Worm (Caenorhabditis elegans) whole organism, young adult: ENCODE measurements around the gene col-99.

Experiments
- Y53G8AR.9 ChIP-seq: fragments of 200-800 bp; sonication (Bioruptor generic); conservative IDR thresholded peaks from 2 replicates; pipeline ENCODE4 v1.3.6; 2022; ENCODE audit warnings: missing genetic modification reagents, missing genetic modification characterization, missing compliant biosample characterization
- ama-1 ChIP-seq, 3 experiments: fragments of 150-350 bp in 1 of 3; sonication (generic microtip) in 2 of 3; optimal IDR thresholded peaks; 2 replicates each; lab custom pipeline; 2014 to 2018; ENCODE audit warnings: missing biosample characterization in 2 of 3, missing genetic modification characterization in 2 of 3, missing genetic modification reagents in 2 of 3
- attf-6 ChIP-seq: fragments of 200-800 bp; sonication (Bioruptor generic); IDR thresholded peaks from 2 replicates; pipeline ENCODE4 v1.3.6; 2022; ENCODE audit warnings: missing genetic modification reagents, missing genetic modification characterization, missing compliant biosample characterization
- dpl-1 ChIP-seq: fragments of 150-350 bp; optimal IDR thresholded peaks from 2 replicates; lab custom pipeline; 2014; ENCODE audit warnings: missing biosample characterization, missing genetic modification reagents, missing genetic modification characterization
- ekl-4 ChIP-seq: fragments of 200-800 bp; sonication (Bioruptor generic); IDR thresholded peaks from 2 replicates; pipeline ENCODE4 v1.3.6; 2022; ENCODE audit warnings: missing genetic modification reagents, missing genetic modification characterization, missing compliant biosample characterization
- let-526 ChIP-seq: fragments of 200-800 bp; sonication (Bioruptor generic); IDR thresholded peaks from 2 replicates; pipeline ENCODE4 v1.3.6; 2022; ENCODE audit warnings: missing genetic modification reagents, missing genetic modification characterization, missing compliant biosample characterization
- pha-4 ChIP-seq: fragments of 150-350 bp; sonication (generic microtip); optimal IDR thresholded peaks from 2 replicates; lab custom pipeline; 2014; ENCODE audit warnings: missing biosample characterization, missing genetic modification reagents, missing genetic modification characterization
- snpc-4 ChIP-seq, 5 experiments: fragments of 150-350 bp in 1 of 5; sonication (generic microtip) in 4 of 5; optimal IDR thresholded peaks; 2 replicates each; lab custom pipeline; 2014 to 2018; ENCODE audit warnings: missing genetic modification characterization in 5 of 5, missing biosample characterization in 3 of 5, antibody characterized with exemption in 2 of 5, mild to moderate bottlenecking in 2 of 5, missing compliant biosample characterization in 2 of 5, missing genotype in 2 of 5, moderate library complexity in 2 of 5, missing genetic modification reagents in 1 of 5
- tlf-1 ChIP-seq: fragments of 200-800 bp; sonication (Bioruptor generic); optimal IDR thresholded peaks from 2 replicates; lab custom pipeline; 2018; ENCODE audit warnings: mild to moderate bottlenecking, missing genetic modification characterization, missing compliant biosample characterization
- ztf-18 ChIP-seq: sonication (generic microtip); optimal IDR thresholded peaks from 2 replicates; lab custom pipeline; 2016; ENCODE audit warnings: missing genotype, mild to moderate bottlenecking, missing genetic modification characterization, missing compliant biosample characterization
- ztf-22 ChIP-seq: fragments of 200-800 bp; sonication (Bioruptor generic); optimal IDR thresholded peaks from 2 replicates; lab custom pipeline; 2018; ENCODE audit warnings: mild to moderate bottlenecking, missing genetic modification characterization, moderate library complexity, missing compliant biosample characterization
- ztf-26 ChIP-seq: sonication (generic microtip); optimal IDR thresholded peaks from 2 replicates; lab custom pipeline; 2017; ENCODE audit warnings: missing genetic modification characterization, missing compliant biosample characterization

- TF ChIP-seq dpl-1 (GFP tag; lab: Kevin White, UChicago) = no peak
- TF ChIP-seq ztf-26 (tag; lab: Kevin White, UChicago) = no peak
- TF ChIP-seq snpc-4 (GFP tag; optimal IDR thresholded peaks at IDR 0.05; lab: Kevin White, UChicago) = no peak
- no peak for TF ChIP-seq snpc-4 (tag; optimal IDR thresholded peaks at IDR 0.05; lab: Kevin White, UChicago)
- no peak for TF ChIP-seq let-526 (GFP tag; lab: Robert Waterston, UW)
- no peak for TF ChIP-seq Y53G8AR.9
- no peak for TF ChIP-seq ztf-22
- TF ChIP-seq tlf-1 (GFP tag; lab: Kevin White, UChicago) = no peak
- TF ChIP-seq ama-1 (optimal IDR thresholded peaks at IDR 0.05; lab: Kevin White, UChicago) = no peak
- TF ChIP-seq ama-1 (GFP tag; optimal IDR thresholded peaks at IDR 0.05; lab: Kevin White, UChicago) = no peak
- no peak for TF ChIP-seq ekl-4
- no peak for TF ChIP-seq pha-4 (tag; lab: Kevin White, UChicago)
- TF ChIP-seq ztf-18 (tag; lab: Kevin White, UChicago) = no peak
- TF ChIP-seq attf-6 (GFP tag; lab: Robert Waterston, UW) = no peak
These were observed 19.2 kb downstream of the col-99 start for ce11 chrIV:128525-128924.
